Worm (Caenorhabditis elegans): Measurements from ENCODE around the gene F58G1.8.

DNA sequence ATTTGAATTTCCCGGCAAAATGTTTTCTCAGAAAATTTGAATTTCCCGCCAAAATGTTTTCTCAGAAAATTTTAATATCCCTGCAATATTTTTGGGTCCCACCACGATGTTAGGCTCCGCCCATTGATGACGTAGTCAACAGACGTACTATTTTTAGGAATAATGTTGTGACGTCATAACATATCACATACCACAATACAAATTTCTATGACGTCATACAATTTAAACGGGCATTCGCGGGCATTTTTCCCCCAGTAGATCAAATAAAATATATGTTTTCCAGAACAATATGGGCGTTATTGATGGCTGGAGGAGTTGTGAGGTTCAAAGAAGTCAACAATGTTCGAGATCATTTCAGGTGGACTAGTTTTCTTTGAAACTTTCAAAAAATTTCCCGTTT lies 40.8 kb upstream of the F58G1.8 start:
- TF ChIP-seq dao-5 (tag; optimal IDR thresholded peaks at IDR 0.05) (no peak), him-1 (tag; optimal IDR thresholded peaks at IDR 0.05) (no peak), W03F9.2 (tag; optimal IDR thresholded peaks at IDR 0.05) (no peak)
